Fruit fly (Drosophila melanogaster): ENCODE data around the gene CG6168.

- TF ChIP-seq CG8478 (optimal IDR thresholded peaks at IDR 0.05) (no peak), CTCF (optimal IDR thresholded peaks at IDR 0.05) (no peak)
Measured at dm6 chr3L:11291298-11292167, 30.0 kb downstream of the CG6168 start.

All from S2 (cell line).